Worm (Caenorhabditis elegans): ENCODE data around the gene srw-85.

- TF ChIP-seq nhr-28 (tag; optimal IDR thresholded peaks at IDR 0.05) (no peak), ztf-4 (tag; optimal IDR thresholded peaks at IDR 0.05) (no peak), nhr-12 (tag; optimal IDR thresholded peaks at IDR 0.05) (no peak), unc-98 (GFP tag; IDR thresholded peaks at IDR 0.05) (no peak), skn-1 (tag; optimal IDR thresholded peaks at IDR 0.05) (no peak), isw-1 (GFP tag; IDR thresholded peaks at IDR 0.05) (no peak)
Observed at ce11 chrV:19443599-19443998, 12.7 kb upstream of the srw-85 start.

All from whole organism, L1 larva.